Fruit fly (Drosophila melanogaster) whole organism, wandering third instar larva: Measurements from ENCODE around the gene CG34293.

Experiments used
- Abd-B ChIP-seq: fragments of >200 bp; optimal IDR thresholded peaks from 2 replicates; lab custom pipeline; 2017; ENCODE audit warnings: missing biosample characterization, missing genetic modification characterization
- CG32264 ChIP-seq: fragments of 200-800 bp; sonication (Bioruptor generic); optimal IDR thresholded peaks from 2 replicates; lab custom pipeline; 2016; ENCODE audit warnings: missing biosample characterization, missing genetic modification characterization
- CG9705 ChIP-seq: fragments of 200-800 bp; sonication (Bioruptor generic); optimal IDR thresholded peaks from 2 replicates; lab custom pipeline; 2018; ENCODE audit warnings: missing biosample characterization, mild to moderate bottlenecking, missing genetic modification characterization
- CrebA ChIP-seq: fragments of 200-800 bp; sonication (Bioruptor generic); optimal IDR thresholded peaks from 2 replicates; lab custom pipeline; 2016; ENCODE audit warnings: missing biosample characterization, mild to moderate bottlenecking, missing genetic modification characterization, borderline replicate concordance
- Dfd ChIP-seq: fragments of >200 bp; optimal IDR thresholded peaks from 2 replicates; lab custom pipeline; 2017; ENCODE audit warnings: missing biosample characterization, missing genetic modification characterization
- Dif ChIP-seq: fragments of 200-275, 200-300 bp; sonication (Bioruptor generic); optimal IDR thresholded peaks from 2 replicates; lab custom pipeline; 2018; ENCODE audit warnings: missing biosample characterization, missing genetic modification characterization; ENCODE audit not compliant: partially characterized antibody
- HLH106 ChIP-seq: fragments of 200-800 bp; optimal IDR thresholded peaks from 3 replicates; lab custom pipeline; 2019; ENCODE audit warnings: missing biosample characterization, mild to moderate bottlenecking, missing genetic modification characterization, moderate library complexity
- Hnf4 ChIP-seq: fragments of 200-800 bp; sonication (Bioruptor generic); optimal IDR thresholded peaks from 2 replicates; lab custom pipeline; 2016; ENCODE audit warnings: missing biosample characterization, mild to moderate bottlenecking, missing genetic modification characterization
- Hr83 ChIP-seq: fragments of 200-300 bp; sonication (Bioruptor generic); optimal IDR thresholded peaks from 2 replicates; lab custom pipeline; 2016; ENCODE audit warnings: missing biosample characterization, mild to moderate bottlenecking, missing genetic modification characterization, moderate library complexity; ENCODE audit not compliant: poor library complexity, severe bottlenecking
- Jra ChIP-seq: sonication (Bioruptor generic); optimal IDR thresholded peaks from 2 replicates; lab custom pipeline; 2016; ENCODE audit warnings: missing biosample characterization, missing genetic modification characterization
- Mio ChIP-seq: sonication (Bioruptor generic); optimal IDR thresholded peaks from 2 replicates; lab custom pipeline; 2016; ENCODE audit warnings: missing biosample characterization, missing genetic modification characterization
- OdsH ChIP-seq: fragments of 200-800 bp; sonication (Bioruptor generic); optimal IDR thresholded peaks from 2 replicates; lab custom pipeline; 2016; ENCODE audit warnings: missing biosample characterization, mild to moderate bottlenecking, missing genetic modification characterization
- Rel ChIP-seq, 2 experiments: fragments of 200-800 bp; sonication (Bioruptor generic) in 1 of 2; optimal IDR thresholded peaks; 2 replicates in 1 of 2; 3 replicates in 1 of 2; lab custom pipeline; 2016 to 2019; ENCODE audit warnings: mild to moderate bottlenecking in 2 of 2, missing biosample characterization in 2 of 2, missing genetic modification characterization in 2 of 2, moderate library complexity in 1 of 2
- Sp1 ChIP-seq: fragments of 200-800 bp; sonication (Bioruptor generic); optimal IDR thresholded peaks from 3 replicates; lab custom pipeline; 2019; ENCODE audit warnings: missing biosample characterization, mild to moderate bottlenecking, missing genetic modification characterization, moderate library complexity
- Vsx2 ChIP-seq: fragments of 200-300, 225-300 bp; sonication (Bioruptor generic); optimal IDR thresholded peaks from 2 replicates; lab custom pipeline; 2018; ENCODE audit warnings: missing biosample characterization, missing genetic modification characterization; ENCODE audit not compliant: partially characterized antibody
- br ChIP-seq: fragments of 200-800 bp; sonication (Bioruptor generic); optimal IDR thresholded peaks from 2 replicates; lab custom pipeline; 2016; ENCODE audit warnings: missing biosample characterization, missing genetic modification characterization
- brk ChIP-seq: fragments of 200-800 bp; sonication (Bioruptor generic); optimal IDR thresholded peaks from 2 replicates; lab custom pipeline; 2016; ENCODE audit warnings: missing biosample characterization, mild to moderate bottlenecking, missing genetic modification characterization
- dl ChIP-seq, 2 experiments: fragments of 175-275, 200-275 bp in 1 of 2; fragments of 200-275 bp in 1 of 2; sonication (Bioruptor generic); optimal IDR thresholded peaks; lab custom pipeline; 2018; ENCODE audit warnings: mild to moderate bottlenecking in 2 of 2, missing biosample characterization in 2 of 2, missing genetic modification characterization in 2 of 2, moderate library complexity in 2 of 2; ENCODE audit not compliant: partially characterized antibody in 2 of 2, insufficient read depth in 1 of 2
- dmrt93B ChIP-seq: fragments of 200-800 bp; sonication (Bioruptor generic); optimal IDR thresholded peaks from 2 replicates; lab custom pipeline; 2018; ENCODE audit warnings: missing biosample characterization, mild to moderate bottlenecking, missing genetic modification characterization
- dsf ChIP-seq: sonication (Bioruptor generic); optimal IDR thresholded peaks from 2 replicates; lab custom pipeline; 2016; ENCODE audit warnings: missing biosample characterization, missing genetic modification characterization, borderline replicate concordance
- ey ChIP-seq: fragments of 200-800 bp; sonication (Bioruptor generic); optimal IDR thresholded peaks from 2 replicates; lab custom pipeline; 2016; ENCODE audit warnings: missing biosample characterization, missing genetic modification characterization
- foxo ChIP-seq, 2 experiments: fragments of 200-800 bp; sonication (Bioruptor generic); optimal IDR thresholded peaks; 2 replicates in 1 of 2; 3 replicates in 1 of 2; lab custom pipeline; 2016 to 2017; ENCODE audit warnings: missing biosample characterization in 2 of 2, missing genetic modification characterization in 2 of 2
- fru ChIP-seq: fragments of 200-800 bp; sonication (Bioruptor generic); optimal IDR thresholded peaks from 3 replicates; lab custom pipeline; 2016; ENCODE audit warnings: missing biosample characterization, mild to moderate bottlenecking, missing genetic modification characterization
- h ChIP-seq: fragments of 200-800 bp; sonication (Bioruptor generic); optimal IDR thresholded peaks from 3 replicates; lab custom pipeline; 2016; ENCODE audit warnings: missing biosample characterization, mild to moderate bottlenecking, missing genetic modification characterization
- lola ChIP-seq: fragments of >200 bp; optimal IDR thresholded peaks from 2 replicates; lab custom pipeline; 2017; ENCODE audit warnings: missing biosample characterization, missing genetic modification characterization
- pan ChIP-seq: fragments of >200 bp; optimal IDR thresholded peaks from 2 replicates; lab custom pipeline; 2017
- psq ChIP-seq: fragments of 200-800 bp; sonication (Bioruptor generic); optimal IDR thresholded peaks from 3 replicates; lab custom pipeline; 2017; ENCODE audit warnings: missing biosample characterization, mild to moderate bottlenecking, missing genetic modification characterization, moderate library complexity
- rgr ChIP-seq: fragments of 200-800 bp; sonication (Bioruptor generic); optimal IDR thresholded peaks from 3 replicates; lab custom pipeline; 2016; ENCODE audit warnings: missing biosample characterization, mild to moderate bottlenecking, missing genetic modification characterization
- sage ChIP-seq: fragments of 200-800 bp; sonication (Bioruptor generic); optimal IDR thresholded peaks from 2 replicates; lab custom pipeline; 2016; ENCODE audit warnings: missing biosample characterization, mild to moderate bottlenecking, missing genetic modification characterization
- sv ChIP-seq: fragments of 200-800 bp; sonication (Bioruptor generic); optimal IDR thresholded peaks from 3 replicates; lab custom pipeline; 2016; ENCODE audit warnings: missing biosample characterization, missing genetic modification characterization
- tai ChIP-seq: sonication (Bioruptor generic); optimal IDR thresholded peaks from 2 replicates; lab custom pipeline; 2016; ENCODE audit warnings: missing biosample characterization, missing genetic modification characterization
- usp ChIP-seq: fragments of >200 bp; optimal IDR thresholded peaks from 2 replicates; lab custom pipeline; 2017; ENCODE audit warnings: missing biosample characterization, missing genetic modification characterization
- woc ChIP-seq: sonication (Bioruptor generic); optimal IDR thresholded peaks from 2 replicates; lab custom pipeline; 2016; ENCODE audit warnings: missing biosample characterization, mild to moderate bottlenecking, missing genetic modification characterization

The CG34293 gene

DNA sequence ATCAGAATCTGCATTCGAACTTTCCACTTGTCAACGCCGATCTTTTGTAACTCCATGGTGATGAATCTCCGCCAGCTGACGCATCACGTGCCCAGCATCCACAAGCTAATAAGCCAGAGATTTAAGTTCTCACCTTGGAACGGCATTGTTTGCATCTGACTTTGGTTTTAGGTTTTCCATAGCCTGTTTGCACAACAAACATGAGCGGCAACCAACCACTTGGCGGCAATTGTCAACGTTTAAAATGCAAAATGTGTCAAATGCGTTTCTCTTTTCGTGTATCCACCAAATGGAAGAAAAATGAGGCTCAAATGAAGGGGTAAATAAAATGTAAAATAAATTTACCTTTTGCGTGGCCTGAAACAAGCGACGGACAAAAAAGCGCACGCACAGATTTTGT is 37.0 kb upstream of the CG34293 start:
- no peak for TF ChIP-seq Sp1 (GFP tag; lab: Kevin White, UChicago)
- TF ChIP-seq usp, result no peak
- TF ChIP-seq Vsx2 (GFP tag; lab: Kevin White, UChicago), result no peak
- TF ChIP-seq dl (GFP tag; optimal IDR thresholded peaks at IDR 0.05; lab: Kevin White, UChicago; ENCODE audit: insufficient read depth in 1 of 2, partially characterized antibody in 2 of 2), result no peak
- no peak for TF ChIP-seq br (GFP tag; lab: Kevin White, UChicago)
- TF ChIP-seq Rel (GFP tag; optimal IDR thresholded peaks at IDR 0.05; lab: Kevin White, UChicago), result no peak
- no peak for TF ChIP-seq Rel (tag; optimal IDR thresholded peaks at IDR 0.05; lab: Kevin White, UChicago)
- no peak for TF ChIP-seq Dif
- no peak for TF ChIP-seq lola (GFP tag; lab: Kevin White, UChicago)
- no peak for TF ChIP-seq Jra (GFP tag; lab: Kevin White, UChicago)
- no peak for TF ChIP-seq HLH106 (tag; lab: Kevin White, UChicago)

DNA sequence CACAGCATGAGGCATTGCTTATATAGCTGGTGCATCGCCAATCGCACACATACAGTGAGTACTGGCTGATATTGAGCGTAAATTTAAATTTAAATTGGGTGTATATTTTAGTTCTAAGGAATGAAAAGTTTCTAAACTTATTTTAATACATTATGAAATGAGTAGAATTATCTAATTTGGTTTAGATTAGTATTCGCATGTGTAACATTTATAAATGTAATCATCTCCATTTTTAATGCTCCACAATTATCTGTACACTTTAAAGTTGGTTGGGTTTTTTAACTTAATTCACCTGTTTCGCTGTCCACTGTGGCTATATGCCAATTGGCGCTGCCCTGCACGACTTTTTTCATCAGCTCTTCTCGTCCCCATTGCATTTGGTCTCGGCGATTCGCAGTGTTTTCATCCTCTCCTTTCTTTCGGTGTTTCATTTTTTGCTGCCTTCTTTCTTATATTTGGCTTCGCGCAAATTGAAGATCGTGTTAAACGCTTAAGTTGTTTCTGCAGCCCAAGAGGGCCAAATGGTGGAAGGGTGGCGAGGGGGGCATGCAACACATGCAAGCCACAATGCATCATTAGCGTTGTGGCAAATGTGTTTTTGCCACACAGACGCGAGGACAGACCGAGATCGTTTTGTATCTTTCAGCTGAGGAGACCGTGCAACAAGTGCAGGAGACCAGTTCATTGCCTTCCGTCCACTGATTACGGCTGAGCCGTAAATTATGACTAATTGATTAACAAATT is 36.3 kb upstream of the CG34293 start:
- TF ChIP-seq sv (GFP tag; lab: Kevin White, UChicago), result no peak
- peak; percentile 24 for TF ChIP-seq Vsx2 (GFP tag; lab: Kevin White, UChicago)
- TF ChIP-seq dmrt93B (GFP tag; lab: Kevin White, UChicago), result peak; percentile 63
- peak; percentile 28 for TF ChIP-seq Dif
- TF ChIP-seq Rel (GFP tag; optimal IDR thresholded peaks at IDR 0.05; lab: Kevin White, UChicago), result no peak
- no peak for TF ChIP-seq Rel (tag; optimal IDR thresholded peaks at IDR 0.05; lab: Kevin White, UChicago)
- peak; percentile 85 for TF ChIP-seq fru (GFP tag; lab: Kevin White, UChicago)
- peak; percentile 88 for TF ChIP-seq h (GFP tag; lab: Kevin White, UChicago)
- TF ChIP-seq CG32264 (GFP tag; lab: Kevin White, UChicago), result peak; percentile 3
- TF ChIP-seq Hr83 (GFP tag; lab: Kevin White, UChicago), result no peak
- TF ChIP-seq Mio (GFP tag; lab: Kevin White, UChicago), result no peak
- TF ChIP-seq sage, result peak; percentile 16
- TF ChIP-seq lola (GFP tag; lab: Kevin White, UChicago), result no peak
- TF ChIP-seq brk, result no peak
- TF ChIP-seq rgr (GFP tag; lab: Kevin White, UChicago), result peak; percentile 74
- no peak for TF ChIP-seq Dfd (GFP tag; lab: Kevin White, UChicago)
- TF ChIP-seq Abd-B, result no peak
- peak in 1 of 2 experiments; percentile 85 for TF ChIP-seq foxo (GFP tag; optimal IDR thresholded peaks at IDR 0.05; lab: Kevin White, UChicago)
- no peak for TF ChIP-seq dsf (GFP tag; lab: Kevin White, UChicago)
- TF ChIP-seq psq, result peak; percentile 92
- TF ChIP-seq woc, result peak; percentile 30
- TF ChIP-seq ey (GFP tag; lab: Kevin White, UChicago), result peak; percentile 29
- TF ChIP-seq pan, result no peak
- no peak for TF ChIP-seq br (GFP tag; lab: Kevin White, UChicago)
- peak; percentile 20 for TF ChIP-seq Hnf4 (GFP tag; lab: Kevin White, UChicago)
- TF ChIP-seq tai (GFP tag; lab: Kevin White, UChicago), result no peak
- TF ChIP-seq HLH106 (tag; lab: Kevin White, UChicago), result peak; percentile 87
- peak; percentile 53 for TF ChIP-seq CG9705
- no peak for TF ChIP-seq dl (GFP tag; optimal IDR thresholded peaks at IDR 0.05; lab: Kevin White, UChicago; ENCODE audit: insufficient read depth in 1 of 2, partially characterized antibody in 2 of 2)
- peak; percentile 0 for TF ChIP-seq CrebA (GFP tag; lab: Kevin White, UChicago)
- TF ChIP-seq OdsH, result peak; percentile 84
- peak; percentile 81 for TF ChIP-seq Sp1 (GFP tag; lab: Kevin White, UChicago)
